Fruit fly (Drosophila melanogaster) whole organism, embryonic: ENCODE results near the gene LpR2.
A peak's percentile ranks its signal among the peaks of the same experiment; 100 is the strongest.

Experiments used
- Aef1 ChIP-seq: fragments of 200-800 bp; sonication (Bioruptor generic); IDR thresholded peaks from 3 replicates; pipeline ENCODE4 v1.3.6; 2022; ENCODE audit warnings: missing biosample characterization, missing genetic modification characterization
- Blimp-1 ChIP-seq: fragments of 200-800 bp; sonication (Bioruptor generic); optimal IDR thresholded peaks from 3 replicates; lab custom pipeline; 2018; ENCODE audit warnings: missing biosample characterization, missing genetic modification characterization, mild to moderate bottlenecking, moderate library complexity, missing genetic modification reagents
- CG16813 ChIP-seq: fragments of 200-800 bp; sonication (Bioruptor generic); IDR thresholded peaks from 3 replicates; pipeline ENCODE4 v1.3.6; 2022; ENCODE audit warnings: missing biosample characterization, missing genetic modification characterization; ENCODE audit not compliant: partially characterized antibody
- CG18476 ChIP-seq: fragments of 200-800 bp; sonication (Bioruptor generic); optimal IDR thresholded peaks from 2 replicates; lab custom pipeline; 2016; ENCODE audit warnings: missing biosample characterization, mild to moderate bottlenecking, missing genetic modification characterization
- CG2120 ChIP-seq: fragments of 200-800 bp; sonication (Bioruptor generic); optimal IDR thresholded peaks from 3 replicates; lab custom pipeline; 2016; ENCODE audit warnings: missing biosample characterization, missing genetic modification characterization
- CG2678 ChIP-seq: fragments of 200-800 bp; sonication (Bioruptor generic); optimal IDR thresholded peaks from 3 replicates; lab custom pipeline; 2019; ENCODE audit warnings: missing biosample characterization, mild to moderate bottlenecking, missing genetic modification characterization, moderate library complexity
- CG32772 ChIP-seq: fragments of 200-800 bp; sonication (Bioruptor generic); IDR thresholded peaks from 2 replicates; pipeline ENCODE4 v1.3.6; 2022; ENCODE audit warnings: missing biosample characterization, missing genetic modification characterization
- CG34376 ChIP-seq: fragments of 200-800 bp; sonication (Bioruptor generic); optimal IDR thresholded peaks from 2 replicates; lab custom pipeline; 2018; ENCODE audit warnings: missing biosample characterization, mild to moderate bottlenecking, missing genetic modification characterization
- CG34422 ChIP-seq: fragments of 200-800 bp; sonication (Bioruptor generic); IDR thresholded peaks from 3 replicates; pipeline ENCODE4 v1.3.6; 2022; ENCODE audit warnings: missing biosample characterization, missing genetic modification characterization
- CG4730 ChIP-seq: fragments of 200-800 bp; sonication (Bioruptor generic); IDR thresholded peaks from 2 replicates; pipeline ENCODE4 v1.3.6; 2022; ENCODE audit warnings: missing biosample characterization, missing genetic modification characterization
- CG6654 ChIP-seq: fragments of 200-800 bp; sonication (Bioruptor generic); optimal IDR thresholded peaks from 2 replicates; lab custom pipeline; 2017; ENCODE audit warnings: missing biosample characterization, mild to moderate bottlenecking, missing genetic modification characterization
- CG6813 ChIP-seq: fragments of 200-800 bp; sonication (Bioruptor generic); optimal IDR thresholded peaks from 2 replicates; lab custom pipeline; 2017; ENCODE audit warnings: missing biosample characterization, missing genetic modification characterization, mild to moderate bottlenecking, moderate library complexity, missing genetic modification reagents
- CG7786 ChIP-seq: fragments of 200-800 bp; sonication (Bioruptor generic); optimal IDR thresholded peaks from 2 replicates; lab custom pipeline; 2016; ENCODE audit warnings: missing biosample characterization, missing genetic modification characterization
- CG7963 ChIP-seq: fragments of 200-800 bp; sonication (Bioruptor generic); IDR thresholded peaks from 3 replicates; pipeline ENCODE4 v1.3.6; 2022; ENCODE audit warnings: missing biosample characterization, missing genetic modification characterization; ENCODE audit not compliant: partially characterized antibody
- D19A ChIP-seq: fragments of 200-800 bp; optimal IDR thresholded peaks from 3 replicates; lab custom pipeline; 2019; ENCODE audit warnings: missing biosample characterization, mild to moderate bottlenecking, missing genetic modification characterization, moderate library complexity
- Dbx ChIP-seq: fragments of 200-800 bp; sonication (Bioruptor generic); IDR thresholded peaks from 3 replicates; pipeline ENCODE4 v1.3.6; 2022; ENCODE audit warnings: missing biosample characterization, missing genetic modification characterization
- Doc3 ChIP-seq: fragments of 200-800 bp; sonication (Bioruptor generic); IDR thresholded peaks from 3 replicates; pipeline ENCODE4 v1.3.6; 2022; ENCODE audit warnings: missing biosample characterization, missing genetic modification characterization; ENCODE audit not compliant: partially characterized antibody
- Hand ChIP-seq: fragments of 200-800 bp; sonication (Bioruptor generic); optimal IDR thresholded peaks from 2 replicates; lab custom pipeline; 2017; ENCODE audit warnings: mild to moderate bottlenecking, missing biosample characterization, missing genetic modification reagents, missing genetic modification characterization
- Hr3 ChIP-seq: fragments of 200-800 bp; sonication (Bioruptor generic); optimal IDR thresholded peaks from 3 replicates; lab custom pipeline; 2016; ENCODE audit warnings: missing biosample characterization, missing genetic modification characterization
- Lhr ChIP-seq: fragments of 200-800 bp; sonication (Bioruptor generic); optimal IDR thresholded peaks from 3 replicates; lab custom pipeline; 2017; ENCODE audit warnings: mild to moderate bottlenecking, missing biosample characterization, missing genetic modification reagents, missing genetic modification characterization
- Mes4 ChIP-seq: fragments of 200-800 bp; sonication (Bioruptor generic); optimal IDR thresholded peaks from 2 replicates; lab custom pipeline; 2016; ENCODE audit warnings: missing biosample characterization, missing genetic modification characterization
- Ravus ChIP-seq: fragments of 200-800 bp; sonication (Bioruptor generic); IDR thresholded peaks from 2 replicates; pipeline ENCODE4 v1.3.6; 2022; ENCODE audit warnings: missing biosample characterization, missing genetic modification characterization
- Side ChIP-seq: fragments of 200-800 bp; sonication (Bioruptor generic); optimal IDR thresholded peaks from 2 replicates; lab custom pipeline; 2016; ENCODE audit warnings: missing biosample characterization, missing genetic modification characterization
- Spps ChIP-seq: fragments of 200-800 bp; sonication (Bioruptor generic); optimal IDR thresholded peaks from 2 replicates; lab custom pipeline; 2018; ENCODE audit warnings: missing biosample characterization, mild to moderate bottlenecking, missing genetic modification characterization
- Sry-β ChIP-seq: fragments of 200-800 bp; sonication (Bioruptor generic); optimal IDR thresholded peaks from 2 replicates; lab custom pipeline; 2018; ENCODE audit warnings: missing biosample characterization, mild to moderate bottlenecking, missing genetic modification characterization, moderate library complexity
- Ssrp ChIP-seq: fragments of 200-800 bp; sonication (Bioruptor generic); optimal IDR thresholded peaks from 2 replicates; lab custom pipeline; 2018; ENCODE audit warnings: missing biosample characterization, mild to moderate bottlenecking, missing genetic modification characterization, moderate library complexity
- TFAM ChIP-seq: fragments of 200-800 bp; sonication (Bioruptor generic); optimal IDR thresholded peaks from 2 replicates; lab custom pipeline; 2017; ENCODE audit warnings: missing biosample characterization, missing genetic modification characterization, inconsistent platforms
- Usf ChIP-seq: fragments of 200-800 bp; sonication (Bioruptor generic); optimal IDR thresholded peaks from 2 replicates; lab custom pipeline; 2017; ENCODE audit warnings: missing genotype, missing biosample characterization, missing genetic modification characterization
- ato ChIP-seq: fragments of 200-800 bp; sonication (Bioruptor generic); IDR thresholded peaks from 2 replicates; pipeline ENCODE4 v1.3.6; 2022; ENCODE audit warnings: missing biosample characterization, missing genetic modification characterization; ENCODE audit not compliant: partially characterized antibody
- chn ChIP-seq: fragments of 200-800 bp; sonication (Bioruptor generic); optimal IDR thresholded peaks from 2 replicates; lab custom pipeline; 2016; ENCODE audit warnings: missing biosample characterization, missing genetic modification characterization
- crp ChIP-seq, 2 experiments: fragments of 200-800 bp; sonication (Bioruptor generic); optimal IDR thresholded peaks; 2 replicates in 1 of 2; 3 replicates in 1 of 2; lab custom pipeline; 2017; ENCODE audit warnings: missing biosample characterization in 2 of 2, missing genetic modification characterization in 2 of 2, mild to moderate bottlenecking in 1 of 2, moderate library complexity in 1 of 2
- esg ChIP-seq: fragments of 200-800 bp; sonication (Bioruptor generic); conservative IDR thresholded peaks from 2 replicates; pipeline ENCODE4 v1.3.6; 2022; ENCODE audit warnings: missing biosample characterization, missing genetic modification characterization
- gem ChIP-seq: fragments of 200-800 bp; sonication (Bioruptor generic); optimal IDR thresholded peaks from 2 replicates; lab custom pipeline; 2019; ENCODE audit warnings: missing biosample characterization, mild to moderate bottlenecking, missing genetic modification characterization, moderate library complexity
- gt ChIP-seq: fragments of 200-800 bp; sonication (Bioruptor generic); IDR thresholded peaks from 2 replicates; pipeline ENCODE4 v1.3.6; 2022; ENCODE audit warnings: missing biosample characterization, missing genetic modification characterization
- hkb ChIP-seq, 2 experiments: fragments of 200-800 bp in 1 of 2; fragments of >200 bp in 1 of 2; sonication (Bioruptor generic) in 1 of 2; IDR thresholded peaks in 1 of 2; optimal IDR thresholded peaks in 1 of 2; 2 replicates each; pipeline versions ENCODE4 v1.3.6 to Lab custom; 2017 to 2022; ENCODE audit warnings: missing biosample characterization in 1 of 2, missing genetic modification characterization in 1 of 2
- knrl ChIP-seq: fragments of 200-800 bp; sonication (Bioruptor generic); IDR thresholded peaks from 3 replicates; pipeline ENCODE4 v1.3.6; 2022; ENCODE audit warnings: missing biosample characterization, missing genetic modification characterization; ENCODE audit not compliant: partially characterized antibody
- nmo ChIP-seq: fragments of 200-800 bp; sonication (Bioruptor generic); optimal IDR thresholded peaks from 2 replicates; lab custom pipeline; 2018; ENCODE audit warnings: missing biosample characterization, mild to moderate bottlenecking, missing genetic modification characterization, moderate library complexity
- phol ChIP-seq: fragments of 200-800 bp; sonication (Bioruptor generic); optimal IDR thresholded peaks from 3 replicates; lab custom pipeline; 2018; ENCODE audit warnings: missing biosample characterization, mild to moderate bottlenecking, missing genetic modification characterization, moderate library complexity
- pzg ChIP-seq: fragments of 200-800 bp; sonication (Bioruptor generic); optimal IDR thresholded peaks from 3 replicates; lab custom pipeline; 2018; ENCODE audit warnings: missing biosample characterization, mild to moderate bottlenecking, missing genetic modification characterization, moderate library complexity
- run ChIP-seq: fragments of 200-800 bp; sonication (Bioruptor generic); optimal IDR thresholded peaks from 3 replicates; lab custom pipeline; 2018; ENCODE audit warnings: missing biosample characterization, mild to moderate bottlenecking, missing genetic modification characterization
- sens ChIP-seq: fragments of 200-800 bp; sonication (Bioruptor generic); peaks from one replicate; lab custom pipeline; 2016; ENCODE audit warnings: missing biosample characterization, missing genetic modification characterization
- sens-2 ChIP-seq: fragments of 200-800 bp; sonication (Bioruptor generic); IDR thresholded peaks from 2 replicates; pipeline ENCODE4 v1.3.6; 2022; ENCODE audit warnings: missing biosample characterization, missing genetic modification characterization
- sr ChIP-seq: fragments of 200-800 bp; sonication (Bioruptor generic); IDR thresholded peaks from 3 replicates; pipeline ENCODE4 v1.3.6; 2022; ENCODE audit warnings: missing biosample characterization, missing genetic modification characterization
- tna ChIP-seq: fragments of 200-800 bp; sonication (Bioruptor generic); IDR thresholded peaks from 2 replicates; pipeline ENCODE4 v1.3.6; 2022; ENCODE audit warnings: missing biosample characterization, missing genetic modification characterization; ENCODE audit not compliant: partially characterized antibody
- zfh1 ChIP-seq: fragments of 200-800 bp; sonication (Bioruptor generic); IDR thresholded peaks from 3 replicates; pipeline ENCODE4 v1.3.6; 2022; ENCODE audit warnings: missing biosample characterization, missing genetic modification characterization
- zfh2 ChIP-seq: fragments of 200-800 bp; sonication (Bioruptor generic); optimal IDR thresholded peaks from 2 replicates; lab custom pipeline; 2016; ENCODE audit warnings: missing biosample characterization, missing genetic modification characterization

LpR2 gene

DNA sequence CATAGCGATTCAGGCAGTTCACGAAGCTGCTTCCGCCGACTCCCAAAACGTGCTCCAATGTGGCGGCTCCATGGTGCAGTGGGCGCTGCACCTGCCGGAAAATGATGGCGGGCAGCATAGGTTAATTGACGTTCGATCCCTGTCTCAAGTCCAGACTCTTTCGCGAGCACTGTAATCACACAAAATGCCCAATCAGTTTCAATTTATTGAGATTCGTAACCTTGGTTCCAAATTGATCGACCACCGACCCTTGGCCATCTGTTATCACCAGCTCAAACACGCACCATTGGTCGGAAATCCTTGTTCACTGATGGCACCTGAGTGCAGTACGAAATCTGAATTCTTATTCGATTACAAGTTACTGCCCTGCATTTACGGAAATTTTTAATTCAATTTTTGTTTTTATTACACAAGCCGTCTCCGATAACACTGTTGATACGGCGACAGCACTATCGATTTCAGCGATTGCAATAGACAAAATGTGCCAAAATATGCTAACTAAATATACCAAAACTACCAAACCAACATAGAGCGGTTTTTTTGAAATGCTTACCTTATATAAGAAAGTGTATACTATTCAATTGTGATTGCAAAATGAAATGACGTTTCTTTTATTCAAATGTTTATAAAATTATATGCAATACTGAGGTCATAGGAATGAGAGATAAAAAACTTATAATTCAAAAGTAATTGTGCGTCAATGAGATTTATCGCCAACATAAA lies 53.4 kb downstream of the LpR2 start, which contains the start of gene CLS (continued):
- peak; percentile 32; the same call in 1 of the 2 replicates for TF ChIP-seq ato
- peak; percentile 60; the same call in 1 of the 3 replicates for TF ChIP-seq CG7963 (GFP tag; lab: Robert Waterston, UW)
- TF ChIP-seq Ssrp (tag; lab: Kevin White, UChicago) = no peak
- TF ChIP-seq hkb (optimal IDR thresholded peaks at IDR 0.05; lab: Kevin White, UChicago) = no peak
- no peak for TF ChIP-seq hkb (GFP tag; IDR thresholded peaks at IDR 0.05; lab: Robert Waterston, UW)
- no peak for TF ChIP-seq CG34376
- TF ChIP-seq Aef1 (GFP tag; lab: Robert Waterston, UW) = no peak

DNA sequence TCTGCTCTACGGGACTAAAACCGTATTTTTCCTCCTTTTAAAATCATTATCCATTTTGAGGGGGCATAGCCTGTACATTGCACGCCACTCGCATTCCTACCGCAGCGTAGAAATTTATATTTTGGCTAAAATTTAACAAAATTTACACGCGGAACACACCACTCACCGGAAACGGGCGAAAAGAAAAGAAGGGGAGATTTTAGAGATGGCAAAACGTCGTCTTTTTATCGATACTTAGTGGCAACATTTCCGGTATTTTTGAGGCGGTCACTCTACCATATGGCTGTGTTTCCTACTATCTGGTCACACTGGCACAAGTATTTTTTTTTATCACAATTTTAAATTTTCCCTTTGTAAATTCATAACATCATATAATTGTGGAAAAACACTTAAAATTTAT lies 55.4 kb downstream of the LpR2 start, which contains the start of gene RpL27:
Gene RpL27 (minus strand): TSS at position 193 of the 400 bp plus-strand sequence.
- TF ChIP-seq Mes4 = peak; percentile 92
- TF ChIP-seq CG18476 (GFP tag; lab: Kevin White, UChicago) = no peak
- TF ChIP-seq Dbx (GFP tag; lab: Robert Waterston, UW) = peak; percentile 87
- TF ChIP-seq nmo (GFP tag; lab: Kevin White, UChicago) = peak; percentile 81
- peak; percentile 49 for TF ChIP-seq TFAM (GFP tag; lab: Kevin White, UChicago)
- peak; percentile 63 for TF ChIP-seq run (tag; lab: Kevin White, UChicago)
- no peak for TF ChIP-seq Blimp-1 (GFP tag; lab: Kevin White, UChicago)
- TF ChIP-seq sens-2 (GFP tag; lab: Robert Waterston, UW) = peak; percentile 57
- no peak; the same call in 2 of the 3 replicates for TF ChIP-seq Aef1 (GFP tag; lab: Robert Waterston, UW)
- peak; percentile 69 for TF ChIP-seq knrl (GFP tag; lab: Robert Waterston, UW)
- peak; percentile 84 for TF ChIP-seq Side (GFP tag; lab: Kevin White, UChicago)
- peak; percentile 78 for TF ChIP-seq zfh1 (GFP tag; lab: Robert Waterston, UW)
- peak; percentile 82 for TF ChIP-seq Lhr
- TF ChIP-seq gem (tag; lab: Kevin White, UChicago) = peak; percentile 68
- no peak; the same call in 1 of the 2 replicates for TF ChIP-seq gt (GFP tag; lab: Robert Waterston, UW)
- TF ChIP-seq Doc3 (GFP tag; lab: Robert Waterston, UW) = peak; percentile 34; the same call in 1 of the 3 replicates
- TF ChIP-seq zfh2 (GFP tag; lab: Kevin White, UChicago) = peak; percentile 50
- TF ChIP-seq sens (GFP tag; lab: Kevin White, UChicago) = peak; percentile 92
- peak; percentile 90 for TF ChIP-seq CG6813 (GFP tag; lab: Kevin White, UChicago)
- peak; percentile 60 for TF ChIP-seq D19A (tag; lab: Kevin White, UChicago)
- TF ChIP-seq Ravus (GFP tag; lab: Robert Waterston, UW) = no peak; the same call in 1 of the 2 replicates
- no peak for TF ChIP-seq esg (GFP tag; lab: Robert Waterston, UW)
- TF ChIP-seq CG2120 (GFP tag; lab: Kevin White, UChicago) = peak; percentile 49
- peak; percentile 80 for TF ChIP-seq Hand (GFP tag; lab: Kevin White, UChicago)
- peak; percentile 67 for TF ChIP-seq Spps
- peak; percentile 1 to 82 for TF ChIP-seq crp (GFP tag; optimal IDR thresholded peaks at IDR 0.05; lab: Kevin White, UChicago)
- peak; percentile 49 for TF ChIP-seq chn
- TF ChIP-seq Hr3 (GFP tag; lab: Kevin White, UChicago) = peak; percentile 37
- peak; percentile 34 for TF ChIP-seq CG7786 (GFP tag; lab: Kevin White, UChicago)
- TF ChIP-seq CG4730 = peak; percentile 31; the same call in 1 of the 2 replicates
- peak; percentile 69; the same call in 2 of the 3 replicates for TF ChIP-seq sr
- peak; percentile 84 for TF ChIP-seq phol (tag; lab: Kevin White, UChicago)
- TF ChIP-seq CG16813 = peak; percentile 71
- TF ChIP-seq CG32772 = peak; percentile 75
- TF ChIP-seq CG2678 (tag; lab: Kevin White, UChicago) = peak; percentile 73
- peak; percentile 46 for TF ChIP-seq Sry-β (GFP tag; lab: Kevin White, UChicago)
- peak; percentile 90 for TF ChIP-seq pzg (GFP tag; lab: Kevin White, UChicago)
- TF ChIP-seq Usf = peak; percentile 45
- TF ChIP-seq CG34422 (GFP tag; lab: Robert Waterston, UW) = peak; percentile 79
- TF ChIP-seq tna (GFP tag; lab: Robert Waterston, UW) = no peak; the same call in 1 of the 2 replicates
- peak; percentile 8 for TF ChIP-seq CG6654 (GFP tag; lab: Kevin White, UChicago)
